Worm (Caenorhabditis elegans): Measurements from ENCODE around the gene glb-27.

Gene glb-27

DNA sequence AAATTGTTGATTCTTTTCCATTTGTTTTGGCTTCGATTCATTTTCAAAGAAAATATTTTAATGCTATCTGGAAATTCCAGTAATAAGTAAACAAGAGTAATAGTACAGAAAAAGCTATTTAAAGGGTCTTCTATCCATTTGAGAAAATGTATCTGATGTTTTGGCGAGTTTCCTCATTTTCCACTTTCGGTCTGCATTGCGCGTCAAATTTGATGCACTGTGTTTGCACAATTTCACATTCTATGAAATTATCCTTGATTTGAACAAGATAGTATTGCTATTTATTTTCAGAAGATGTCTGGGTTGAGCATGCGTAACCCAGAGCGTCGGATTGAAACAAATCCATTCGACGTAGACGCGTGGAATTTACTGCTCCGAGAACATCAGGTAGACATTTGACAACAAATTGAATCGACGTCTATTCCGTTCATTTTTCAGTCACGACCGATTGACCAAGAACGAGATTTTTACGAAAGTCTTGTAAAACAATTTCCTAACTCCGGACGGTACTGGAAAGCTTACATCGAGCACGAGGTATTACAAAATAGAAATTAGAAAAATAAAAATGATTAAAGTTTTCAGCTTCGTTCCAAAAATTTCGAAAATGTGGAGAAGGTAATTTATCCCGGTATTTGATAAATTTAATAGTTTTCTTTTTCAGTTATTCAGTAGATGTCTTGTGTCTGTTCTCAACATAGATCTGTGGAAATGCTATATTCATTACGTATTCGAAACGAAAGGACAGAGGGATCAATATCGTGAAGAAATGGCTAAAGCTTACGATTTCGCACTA lies 47.7 kb upstream of the glb-27 start, which contains the start of gene suf-1 (continued):
- TF ChIP-seq attf-6 (GFP tag; IDR thresholded peaks at IDR 0.05) (peak; percentile 73), let-607 (tag; optimal IDR thresholded peaks at IDR 0.05) (no peak), hlh-12 (tag; optimal IDR thresholded peaks at IDR 0.05) (no peak), nfyb-1 (GFP tag; IDR thresholded peaks at IDR 0.05) (peak; percentile 39; the same call in 1 of the 2 replicates), bed-2 (GFP tag; IDR thresholded peaks at IDR 0.05) (no peak), madf-8 (GFP tag; conservative IDR thresholded peaks at IDR 0.05) (peak; percentile 44; the same call in 1 of the 2 replicates), ekl-4 (GFP tag; IDR thresholded peaks at IDR 0.05) (peak; percentile 90), gei-17 (GFP tag; optimal IDR thresholded peaks at IDR 0.05) (no peak), athp-1 (tag; optimal IDR thresholded peaks at IDR 0.05) (peak; percentile 40), ztf-22 (GFP tag; optimal IDR thresholded peaks at IDR 0.05) (no peak), T26A5.8 (tag; optimal IDR thresholded peaks at IDR 0.05) (no peak), ceh-91 (GFP tag; IDR thresholded peaks at IDR 0.05) (no peak), ztf-26 (tag; optimal IDR thresholded peaks at IDR 0.05) (no peak), atf-7 (tag; optimal IDR thresholded peaks at IDR 0.05) (peak; percentile 56), rpc-1 (optimal IDR thresholded peaks at IDR 0.05) (no peak), rpc-1 (tag; optimal IDR thresholded peaks at IDR 0.05) (peak; percentile 3), F49E8.2 (tag; optimal IDR thresholded peaks at IDR 0.05; ENCODE audit: insufficient read depth) (peak; percentile 94), C06A6.2 (GFP tag; conservative IDR thresholded peaks at IDR 0.05) (no peak), snpc-1.1 (tag; optimal IDR thresholded peaks at IDR 0.05; ENCODE audit: insufficient read depth) (peak; percentile 64), lsl-1 (GFP tag; optimal IDR thresholded peaks at IDR 0.05) (peak; percentile 58), F23B12.7 (tag; optimal IDR thresholded peaks at IDR 0.05; ENCODE audit: insufficient read depth) (peak; percentile 61), nhr-179 (tag; optimal IDR thresholded peaks at IDR 0.05) (no peak), Y56A3A.18 (GFP tag; IDR thresholded peaks at IDR 0.05) (peak; percentile 75; the same call in 1 of the 2 replicates), nhr-120 (GFP tag; IDR thresholded peaks at IDR 0.05) (no peak), pha-4 (tag; optimal IDR thresholded peaks at IDR 0.05) (no peak), cebp-1 (GFP tag; IDR thresholded peaks at IDR 0.05) (no peak), cebp-1 (tag; optimal IDR thresholded peaks at IDR 0.05) (no peak), F52B5.7 (tag; optimal IDR thresholded peaks at IDR 0.05) (peak; percentile 22), lag-1 (GFP tag; IDR thresholded peaks at IDR 0.05) (no peak), attf-5 (GFP tag; optimal IDR thresholded peaks at IDR 0.05) (peak; percentile 24), egl-44 (GFP tag; IDR thresholded peaks at IDR 0.05) (no peak), sea-2 (GFP tag; IDR thresholded peaks at IDR 0.05) (no peak), ztf-6 (GFP tag; IDR thresholded peaks at IDR 0.05) (no peak), B0261.1 (tag; optimal IDR thresholded peaks at IDR 0.05) (no peak), ceh-27 (GFP tag; optimal IDR thresholded peaks at IDR 0.05) (no peak), dox-1 (GFP tag; IDR thresholded peaks at IDR 0.05) (peak; percentile 12; the same call in 1 of the 2 replicates), F10E7.11 (tag; optimal IDR thresholded peaks at IDR 0.05) (no peak)

DNA sequence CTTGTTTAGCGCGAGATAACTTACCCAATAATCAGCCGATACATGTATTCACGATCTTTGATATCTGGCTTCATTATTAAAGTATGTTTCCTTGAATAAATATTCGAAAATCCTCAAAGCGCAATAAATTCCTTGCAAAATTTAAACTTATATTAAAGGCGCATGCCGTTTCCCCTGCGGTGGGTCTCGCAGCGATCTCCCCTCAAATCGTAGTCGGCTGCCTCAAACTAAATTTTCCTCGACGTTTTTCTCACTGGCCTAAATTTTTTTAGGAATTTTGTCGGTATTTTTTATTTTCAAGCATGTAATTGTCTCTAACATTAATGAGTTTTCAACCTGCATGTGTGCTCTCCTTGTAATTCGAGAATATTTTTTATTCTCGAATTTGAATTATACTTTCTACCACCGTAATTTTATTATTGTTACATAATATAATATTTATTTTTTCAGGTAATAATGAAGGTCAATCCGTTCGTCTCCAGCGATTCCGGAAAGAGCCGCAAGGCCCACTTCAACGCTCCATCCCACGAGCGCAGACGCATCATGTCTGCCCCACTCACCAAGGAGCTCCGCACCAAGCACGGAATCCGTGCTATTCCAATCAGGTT lies 46.4 kb upstream of the glb-27 start, which contains the start of the genes cpf-1 and rpl-26:
Gene cpf-1, minus strand, starts transcription at position 104 of the 608 bp plus-strand sequence.
Gene rpl-26, plus strand, starts transcription at position 449 of the 608 bp plus-strand sequence.
- no peak for TF ChIP-seq ztf-22 (GFP tag; optimal IDR thresholded peaks at IDR 0.05)
- no peak for TF ChIP-seq egrh-3 (GFP tag; IDR thresholded peaks at IDR 0.05)
- peak; percentile 32; the same call in 1 of the 2 replicates for TF ChIP-seq mcd-1 (GFP tag; IDR thresholded peaks at IDR 0.05)
- no peak for TF ChIP-seq T07F8.4 (tag; optimal IDR thresholded peaks at IDR 0.05)
- TF ChIP-seq hmg-1.2 (GFP tag; IDR thresholded peaks at IDR 0.05), result peak; percentile 28; the same call in 1 of the 2 replicates
- peak; percentile 9 for TF ChIP-seq efl-1 (GFP tag; optimal IDR thresholded peaks at IDR 0.05)
- TF ChIP-seq attf-5 (GFP tag; optimal IDR thresholded peaks at IDR 0.05), result peak; percentile 18
- TF ChIP-seq unc-130 (GFP tag; optimal IDR thresholded peaks at IDR 0.05), result no peak
- TF ChIP-seq tbp1 (GFP tag; optimal IDR thresholded peaks at IDR 0.05), result peak; percentile 33
- TF ChIP-seq snpc-3.4 (tag; optimal IDR thresholded peaks at IDR 0.05), result no peak
- peak; percentile 34 for TF ChIP-seq snpc-1.3 (tag; optimal IDR thresholded peaks at IDR 0.05; ENCODE audit: insufficient read depth)
- TF ChIP-seq F33H1.4 (GFP tag; IDR thresholded peaks at IDR 0.05), result peak; percentile 88
- TF ChIP-seq lsl-1 (GFP tag; optimal IDR thresholded peaks at IDR 0.05), result peak; percentile 34
- no peak for TF ChIP-seq egl-44 (GFP tag; IDR thresholded peaks at IDR 0.05)
